Worm (Caenorhabditis elegans): ENCODE measurements around the gene gcy-34.

ce11 chrV:13385798-13386197, at the start of gene gcy-34:
- TF ChIP-seq ama-1 (optimal IDR thresholded peaks at IDR 0.05), result no peak
- no peak for TF ChIP-seq sem-4 (tag; optimal IDR thresholded peaks at IDR 0.05)
- TF ChIP-seq alr-1 (tag; optimal IDR thresholded peaks at IDR 0.05), result no peak
- no peak for TF ChIP-seq fos-1 (tag; optimal IDR thresholded peaks at IDR 0.05)
- TF ChIP-seq nhr-11 (tag; optimal IDR thresholded peaks at IDR 0.05), result no peak
- no peak for TF ChIP-seq nhr-21 (tag; optimal IDR thresholded peaks at IDR 0.05)
- TF ChIP-seq nhr-12 (tag; optimal IDR thresholded peaks at IDR 0.05), result no peak
- TF ChIP-seq aly-2 (tag; optimal IDR thresholded peaks at IDR 0.05), result no peak
- TF ChIP-seq unc-62 (GFP tag; optimal IDR thresholded peaks at IDR 0.05), result no peak
- no peak for TF ChIP-seq F13H6.1 (tag; optimal IDR thresholded peaks at IDR 0.05)
- no peak for TF ChIP-seq R02D3.7 (tag; optimal IDR thresholded peaks at IDR 0.05)
- TF ChIP-seq lin-39 (tag; optimal IDR thresholded peaks at IDR 0.05), result no peak
- TF ChIP-seq nhr-237 (tag; optimal IDR thresholded peaks at IDR 0.05), result no peak
- no peak for TF ChIP-seq ztf-11 (tag; optimal IDR thresholded peaks at IDR 0.05)

Data from whole organism, L2 larva.